Worm (Caenorhabditis elegans) whole organism, early embryonic: ENCODE results near the gene srj-19.
"Not testable (repeated sequence)": the region's sequence is repeated elsewhere in the genome, so short reads cannot be mapped to it uniquely, and the experiment has no call there.

Experiments used
- B0310.2 ChIP-seq: sonication (generic microtip); optimal IDR thresholded peaks from 2 replicates; lab custom pipeline; 2016; ENCODE audit warnings: mild to moderate bottlenecking, missing genetic modification characterization, missing compliant biosample characterization
- F13C5.2 ChIP-seq: sonication (generic microtip); optimal IDR thresholded peaks from 2 replicates; lab custom pipeline; 2017; ENCODE audit warnings: mild to moderate bottlenecking, missing genetic modification characterization, inconsistent platforms, missing compliant biosample characterization
- aly-1 ChIP-seq: sonication (generic microtip); optimal IDR thresholded peaks from 2 replicates; lab custom pipeline; 2016; ENCODE audit warnings: missing genetic modification characterization, missing compliant biosample characterization
- ama-1 ChIP-seq: fragments of 150-350 bp; optimal IDR thresholded peaks from 2 replicates; lab custom pipeline; 2014
- ceh-13 ChIP-seq: fragments of 200-800 bp; sonication (Bioruptor generic); optimal IDR thresholded peaks from 2 replicates; lab custom pipeline; 2018; ENCODE audit warnings: mild to moderate bottlenecking, missing genetic modification characterization, missing compliant biosample characterization
- ceh-36 ChIP-seq: sonication (generic microtip); optimal IDR thresholded peaks from 2 replicates; lab custom pipeline; 2016; ENCODE audit warnings: missing genetic modification characterization, inconsistent platforms, missing compliant biosample characterization
- ets-7 ChIP-seq: sonication (generic microtip); optimal IDR thresholded peaks from 2 replicates; lab custom pipeline; 2016; ENCODE audit warnings: missing genotype, missing genetic modification characterization, missing compliant biosample characterization
- flt-1 ChIP-seq: fragments of 200-800 bp; sonication (Bioruptor generic); IDR thresholded peaks from 2 replicates; pipeline ENCODE4 v1.3.6; 2022; ENCODE audit warnings: missing genetic modification characterization, missing compliant biosample characterization
- hmbx-1 ChIP-seq: sonication (generic microtip); optimal IDR thresholded peaks from 2 replicates; lab custom pipeline; 2016; ENCODE audit warnings: mild to moderate bottlenecking, missing genetic modification characterization, missing compliant biosample characterization
- hmg-4 ChIP-seq: fragments of 200-800 bp; sonication (Bioruptor generic); optimal IDR thresholded peaks from 2 replicates; lab custom pipeline; 2018; ENCODE audit warnings: mild to moderate bottlenecking, missing genetic modification characterization, missing compliant biosample characterization
- hnd-1 ChIP-seq: sonication (generic microtip); optimal IDR thresholded peaks from 2 replicates; lab custom pipeline; 2016; ENCODE audit warnings: missing genetic modification characterization, missing compliant biosample characterization
- pes-1 ChIP-seq: fragments of 200-800 bp; sonication (Bioruptor generic); IDR thresholded peaks from 2 replicates; pipeline ENCODE4 v1.3.6; 2022; ENCODE audit warnings: missing genetic modification reagents, missing genetic modification characterization, missing compliant biosample characterization
- scrt-1 ChIP-seq: fragments of 200-800 bp; sonication (Bioruptor generic); IDR thresholded peaks from 2 replicates; pipeline ENCODE4 v1.3.6; 2022; ENCODE audit warnings: missing genetic modification characterization, missing compliant biosample characterization
- sea-1 ChIP-seq: fragments of 200-800 bp; sonication (Bioruptor generic); conservative IDR thresholded peaks from 2 replicates; pipeline ENCODE4 v1.3.6; 2022; ENCODE audit warnings: missing genetic modification characterization, missing compliant biosample characterization
- tbx-11 ChIP-seq: fragments of 200-800 bp; sonication (Bioruptor generic); IDR thresholded peaks from 2 replicates; pipeline ENCODE4 v1.3.6; 2022; ENCODE audit warnings: missing genetic modification characterization, missing compliant biosample characterization
- tbx-37 ChIP-seq: fragments of 200-800 bp; sonication (Bioruptor generic); conservative IDR thresholded peaks from 2 replicates; pipeline ENCODE4 v1.3.6; 2022; ENCODE audit warnings: missing genetic modification reagents, missing genetic modification characterization, missing compliant biosample characterization
- tra-4 ChIP-seq: sonication (generic microtip); optimal IDR thresholded peaks from 2 replicates; lab custom pipeline; 2017; ENCODE audit warnings: missing genetic modification characterization, missing compliant biosample characterization

Gene srj-19

DNA sequence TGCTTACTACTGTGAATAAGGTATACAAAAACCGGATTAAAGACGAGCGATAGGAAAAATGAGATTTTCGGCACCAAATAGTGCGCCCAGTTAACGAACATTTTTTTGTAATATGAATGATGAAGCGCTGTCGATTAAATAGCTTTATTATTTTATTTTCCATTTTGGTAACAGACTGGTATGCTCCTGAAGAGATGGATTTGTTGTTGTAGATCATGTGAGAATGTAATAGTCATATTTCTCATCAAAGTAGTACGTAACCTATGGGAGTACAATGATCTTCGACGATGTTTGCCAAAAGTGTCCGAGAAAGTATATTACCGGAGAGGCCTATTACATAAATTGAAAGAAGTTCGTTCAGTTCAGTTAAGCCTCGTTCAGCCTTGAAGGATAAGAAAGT lies at the start of gene srj-19:
TSS of gene srj-19 (minus strand) at position 101 of the 400 bp plus-strand sequence.
- TF ChIP-seq ama-1 (lab: Kevin White, UChicago) (no peak), hmbx-1 (tag; lab: Kevin White, UChicago) (no peak), aly-1 (tag; lab: Kevin White, UChicago) (no peak), hmg-4 (no peak), pes-1 (GFP tag; lab: Robert Waterston, UW) (no peak), ceh-13 (GFP tag; lab: Kevin White, UChicago) (no peak), hnd-1 (tag; lab: Kevin White, UChicago) (no peak)

DNA sequence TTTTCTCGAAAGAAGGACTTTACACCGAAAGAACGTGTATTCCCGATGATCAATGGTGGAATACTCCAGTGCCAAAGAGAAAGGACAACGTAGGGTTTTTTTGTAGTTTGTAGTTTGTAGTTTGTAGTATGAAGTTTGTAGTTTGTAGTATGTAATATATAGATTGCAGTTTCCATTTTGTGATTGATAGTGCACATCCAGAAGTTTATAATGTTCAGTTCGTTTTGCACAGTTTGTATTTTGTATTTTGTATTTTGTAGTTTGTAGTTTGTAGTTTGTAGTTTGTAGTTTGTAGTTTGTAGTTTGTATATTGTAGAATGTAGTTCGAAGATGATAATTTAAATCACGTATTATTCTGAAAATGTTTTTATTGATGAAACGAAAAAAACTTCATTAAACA lies 47.0 kb upstream of the srj-19 start:
- TF ChIP-seq ama-1 (lab: Kevin White, UChicago) (no peak), tbx-11 (GFP tag; lab: Robert Waterston, UW) (0 out of 2 replicates have a peak, but pooled peaks have one; percentile 13)

DNA sequence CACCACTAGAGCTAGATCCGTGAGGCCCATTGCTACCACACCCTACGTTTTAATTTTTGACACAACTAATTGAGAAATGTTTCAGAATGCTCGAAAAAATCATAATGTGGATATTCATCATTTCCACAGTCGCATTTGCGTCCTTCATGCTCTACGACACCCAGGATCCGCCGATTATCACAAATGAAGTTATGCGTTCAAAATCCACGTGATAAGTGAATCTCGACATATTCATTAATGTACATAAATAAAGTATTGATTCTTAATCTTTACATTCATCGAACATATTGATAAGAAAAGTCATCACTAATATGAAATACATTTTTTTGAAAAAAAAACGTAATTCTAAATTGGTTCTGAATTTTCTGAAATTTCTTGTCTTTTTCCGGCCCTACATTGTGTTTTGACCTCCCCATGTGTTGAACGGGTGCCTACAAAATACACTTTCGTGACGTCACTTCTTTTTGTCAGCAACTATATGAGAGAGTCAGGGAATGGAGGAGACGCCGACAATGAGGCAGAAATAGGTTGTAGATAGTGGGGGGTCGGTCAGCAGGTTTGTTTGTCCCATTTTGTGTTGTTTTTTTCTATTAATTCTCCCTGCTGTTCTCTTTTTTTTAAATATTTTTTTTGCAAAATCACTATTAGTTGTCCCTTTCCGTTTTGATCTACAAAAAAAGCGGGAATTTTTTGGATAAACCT lies 44.6 kb upstream of the srj-19 start, which contains the start of gene F53E10.1:
TSS of gene F53E10.1 (plus strand) at position 325 of the 702 bp plus-strand sequence.
- no peak for TF ChIP-seq aly-1 (tag; lab: Kevin White, UChicago)
- TF ChIP-seq ets-7 (tag; lab: Kevin White, UChicago): no peak
- TF ChIP-seq tra-4 (tag; lab: Kevin White, UChicago): no peak
- TF ChIP-seq B0310.2 (tag; lab: Kevin White, UChicago): no peak
- TF ChIP-seq pes-1 (GFP tag; lab: Robert Waterston, UW): no peak
- no peak for TF ChIP-seq hmg-4
- no peak for TF ChIP-seq hmbx-1 (tag; lab: Kevin White, UChicago)
- TF ChIP-seq ama-1 (lab: Kevin White, UChicago): no peak
- TF ChIP-seq ceh-36 (tag; lab: Kevin White, UChicago): no peak
- no peak for TF ChIP-seq tbx-11 (GFP tag; lab: Robert Waterston, UW)
- TF ChIP-seq ceh-13 (GFP tag; lab: Kevin White, UChicago): no peak

DNA sequence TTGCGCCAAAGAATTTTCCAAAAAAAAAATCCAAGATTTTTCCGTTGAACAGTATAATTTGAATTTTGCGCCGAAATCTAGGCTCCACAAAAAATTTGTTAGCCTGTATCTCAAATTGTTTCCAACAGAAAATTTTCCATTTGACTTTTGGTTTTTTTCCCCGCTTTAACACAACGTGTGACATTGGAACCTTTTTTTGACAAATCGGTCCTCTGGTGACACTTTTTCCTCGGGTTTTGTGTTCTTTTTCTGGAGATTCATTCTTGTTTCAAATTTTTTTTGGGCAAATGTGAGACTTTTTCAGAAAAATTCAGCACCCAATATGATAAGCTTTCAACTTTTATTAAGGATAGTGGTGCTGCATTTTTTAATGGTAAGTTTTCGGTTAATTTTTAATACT lies 37.8 kb upstream of the srj-19 start, which contains the start of gene acr-17:
TSS of gene acr-17 (plus strand) at position 301 of the 400 bp plus-strand sequence.
- no peak for TF ChIP-seq tbx-11 (GFP tag; lab: Robert Waterston, UW)
- TF ChIP-seq ceh-36 (tag; lab: Kevin White, UChicago): no peak
- TF ChIP-seq hmg-4: no peak
- TF ChIP-seq flt-1 (GFP tag; lab: Robert Waterston, UW): no peak
- TF ChIP-seq scrt-1 (GFP tag; lab: Robert Waterston, UW): no peak

DNA sequence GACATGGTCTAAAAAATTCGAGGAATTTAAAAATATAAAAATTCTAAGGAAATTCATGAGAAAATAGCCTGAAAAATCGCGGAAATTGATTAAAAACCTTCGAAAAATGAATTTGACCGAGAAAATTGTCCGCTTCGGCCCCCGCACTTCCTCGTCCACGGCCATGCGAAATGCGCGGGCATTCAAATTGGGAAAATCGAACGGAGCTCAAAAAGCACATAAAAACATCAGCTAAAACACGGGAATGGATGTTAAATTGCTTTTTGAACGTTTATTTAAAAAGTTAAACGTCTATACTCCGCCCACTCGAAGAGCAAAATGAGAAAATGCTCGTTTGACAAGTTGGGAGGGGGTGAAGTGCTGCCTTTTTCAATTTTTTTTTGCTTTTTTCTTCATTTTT lies 32.5 kb upstream of the srj-19 start, which contains the start of gene F53E10.6:
TSS of gene F53E10.6 (minus strand) at position 8 of the 400 bp plus-strand sequence.
- TF ChIP-seq hmbx-1 (tag; lab: Kevin White, UChicago) (no peak), tbx-11 (GFP tag; lab: Robert Waterston, UW) (0 out of 2 replicates have a peak, but pooled peaks have one; percentile 16), tra-4 (tag; lab: Kevin White, UChicago) (no peak), hnd-1 (tag; lab: Kevin White, UChicago) (no peak), aly-1 (tag; lab: Kevin White, UChicago) (no peak), tbx-37 (peak; percentile 60; the same call in 1 of the 2 replicates), hmg-4 (no peak), F13C5.2 (tag; lab: Kevin White, UChicago) (no peak), pes-1 (GFP tag; lab: Robert Waterston, UW) (peak; percentile 53; the same call in 1 of the 2 replicates), scrt-1 (GFP tag; lab: Robert Waterston, UW) (no peak), ets-7 (tag; lab: Kevin White, UChicago) (no peak)

DNA sequence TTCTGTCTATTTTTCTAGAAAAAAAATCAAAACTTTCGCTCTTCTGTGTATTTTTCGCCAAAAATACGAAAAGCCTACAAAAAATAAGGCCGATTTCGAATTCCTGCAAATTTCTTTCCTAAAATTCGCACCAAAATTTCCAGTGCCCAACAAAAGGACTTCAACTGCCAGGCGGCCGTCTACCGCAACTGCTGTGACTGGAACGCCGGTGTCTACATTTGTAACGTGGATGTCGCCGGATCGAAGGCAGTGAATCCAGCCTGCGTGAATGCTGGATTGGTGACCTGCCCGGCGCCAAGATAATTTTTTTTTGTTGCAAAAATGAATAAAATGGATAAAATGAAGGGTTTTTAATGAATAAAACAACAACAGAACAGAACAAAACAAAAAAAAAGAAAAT lies 31.3 kb upstream of the srj-19 start:
- TF ChIP-seq sea-1 (GFP tag; lab: Robert Waterston, UW) (no peak), tbx-37 (no peak), hmbx-1 (tag; lab: Kevin White, UChicago) (no peak), hnd-1 (tag; lab: Kevin White, UChicago) (no peak), tra-4 (tag; lab: Kevin White, UChicago) (no peak), aly-1 (tag; lab: Kevin White, UChicago) (no peak), ceh-13 (GFP tag; lab: Kevin White, UChicago) (no peak), ama-1 (lab: Kevin White, UChicago) (no peak), B0310.2 (tag; lab: Kevin White, UChicago) (no peak), flt-1 (GFP tag; lab: Robert Waterston, UW) (no peak), scrt-1 (GFP tag; lab: Robert Waterston, UW) (no peak)

DNA sequence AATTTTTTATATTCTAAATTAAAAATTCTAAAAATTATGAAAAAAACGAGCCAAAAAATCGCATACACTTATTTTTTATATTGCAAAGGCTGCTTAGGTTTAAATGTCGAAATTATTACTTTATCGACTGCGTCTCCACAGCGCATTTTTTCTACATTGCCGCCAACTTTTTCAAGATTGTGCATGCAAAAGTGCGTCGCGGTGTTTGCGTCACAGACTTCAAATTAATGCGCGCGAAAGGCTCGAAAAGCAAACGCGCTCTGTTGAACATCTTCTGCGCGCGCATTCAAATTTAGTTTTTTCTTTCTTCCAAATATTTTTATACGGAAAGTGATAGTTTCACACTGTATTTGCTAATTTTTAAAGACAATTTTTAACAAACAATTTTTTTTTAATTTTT lies 30.0 kb upstream of the srj-19 start:
- TF ChIP-seq tbx-11 (GFP tag; lab: Robert Waterston, UW) (0 out of 2 replicates have a peak, but pooled peaks have one; percentile 18), hmbx-1 (tag; lab: Kevin White, UChicago) (no peak), F13C5.2 (tag; lab: Kevin White, UChicago) (peak; percentile 4), pes-1 (GFP tag; lab: Robert Waterston, UW) (peak; percentile 52; the same call in 1 of the 2 replicates)

DNA sequence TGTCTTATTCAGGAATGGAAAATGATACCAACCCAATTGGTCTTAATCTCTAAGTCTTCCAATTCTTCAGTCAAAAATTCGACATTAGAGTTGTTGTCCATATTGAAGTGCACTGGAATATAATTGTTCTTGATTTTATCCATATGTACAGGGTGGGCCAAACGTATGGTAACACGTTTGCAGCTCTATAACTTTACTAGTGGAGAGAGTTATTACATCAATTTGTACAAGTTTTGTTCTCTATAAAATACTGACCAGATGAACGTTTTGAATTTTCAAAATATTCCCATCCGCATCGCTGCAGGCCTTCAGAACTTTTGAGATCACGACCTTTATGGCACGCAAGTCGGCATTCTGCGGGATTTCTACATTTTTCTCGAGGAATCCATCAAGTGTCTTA lies 28.3 kb upstream of the srj-19 start, which contains the start of gene F53E10.5:
TSS of gene F53E10.5 (minus strand) at position 101 of the 400 bp plus-strand sequence.
- not testable (repeated sequence) for TF ChIP-seq ceh-36 (tag; lab: Kevin White, UChicago); ets-7 (tag; lab: Kevin White, UChicago); hmg-4
